Worm (Caenorhabditis elegans) whole organism, L4 larva: ENCODE results near the gene nhr-164.
"Not testable (repeated sequence)": the region's sequence is repeated elsewhere in the genome, so short reads cannot be mapped to it uniquely, and the experiment has no call there.

ENCODE experiments used
- D1046.2 ChIP-seq: fragments of 200-800 bp; sonication (Bioruptor generic); IDR thresholded peaks from 2 replicates; pipeline ENCODE4 v1.3.6; 2022; ENCODE audit warnings: missing genetic modification characterization, missing compliant biosample characterization
- F10B5.3 ChIP-seq: sonication (generic microtip); optimal IDR thresholded peaks from 2 replicates; lab custom pipeline; 2016; ENCODE audit warnings: mild to moderate bottlenecking, missing genetic modification characterization, missing compliant biosample characterization
- F49E8.2 ChIP-seq: sonication (generic microtip); optimal IDR thresholded peaks from 2 replicates; lab custom pipeline; 2016; ENCODE audit warnings: missing compliant biosample characterization, mild to moderate bottlenecking, missing genetic modification characterization, borderline replicate concordance
- T26A8.4 ChIP-seq: fragments of 200-800 bp; sonication (Bioruptor generic); IDR thresholded peaks from 2 replicates; pipeline ENCODE4 v1.3.6; 2022; ENCODE audit warnings: missing genetic modification characterization, missing compliant biosample characterization
- Y105C5A.15 ChIP-seq: fragments of 200-800 bp; sonication (Bioruptor generic); IDR thresholded peaks from 2 replicates; pipeline ENCODE4 v1.3.6; 2022; ENCODE audit warnings: missing genetic modification characterization, missing compliant biosample characterization
- ZK337.2 ChIP-seq: fragments of 200-800 bp; sonication (Bioruptor generic); IDR thresholded peaks from 2 replicates; pipeline ENCODE4 v1.3.6; 2022; ENCODE audit warnings: missing genetic modification reagents, missing genetic modification characterization, missing compliant biosample characterization
- aha-1 ChIP-seq: fragments of 150-350 bp; peaks from one replicate; lab custom pipeline; 2014; ENCODE audit warnings: missing biosample characterization, missing genetic modification characterization
- arid-1 ChIP-seq: fragments of 200-800 bp; sonication (Bioruptor generic); conservative IDR thresholded peaks from 2 replicates; pipeline ENCODE4 v1.3.6; 2022; ENCODE audit warnings: missing genetic modification reagents, missing genetic modification characterization, missing compliant biosample characterization
- attf-4 ChIP-seq: sonication (generic microtip); optimal IDR thresholded peaks from 3 replicates; lab custom pipeline; 2017; ENCODE audit warnings: missing biosample characterization, missing genetic modification characterization
- ceh-20 ChIP-seq: fragments of 200-800 bp; sonication (Bioruptor generic); IDR thresholded peaks from 2 replicates; pipeline ENCODE4 v1.3.6; 2022; ENCODE audit warnings: missing genetic modification reagents, missing genetic modification characterization, missing compliant biosample characterization
- ceh-32 ChIP-seq: sonication (generic microtip); optimal IDR thresholded peaks from 2 replicates; lab custom pipeline; 2016; ENCODE audit warnings: mild to moderate bottlenecking, missing genetic modification characterization, missing compliant biosample characterization; ENCODE audit not compliant: poor library complexity
- ceh-44 ChIP-seq: fragments of 200-800 bp; sonication (Bioruptor generic); IDR thresholded peaks from 2 replicates; pipeline ENCODE4 v1.3.6; 2022; ENCODE audit warnings: missing genetic modification reagents, missing genetic modification characterization, missing compliant biosample characterization
- daf-12 ChIP-seq: fragments of 150-350 bp; optimal IDR thresholded peaks from 2 replicates; lab custom pipeline; 2014; ENCODE audit warnings: missing biosample characterization, missing genetic modification reagents, missing genetic modification characterization
- daf-19 ChIP-seq: fragments of 200-800 bp; sonication (Bioruptor generic); conservative IDR thresholded peaks from 2 replicates; pipeline ENCODE4 v1.3.6; 2022; ENCODE audit warnings: missing genetic modification characterization, missing compliant biosample characterization
- daf-8 ChIP-seq: fragments of 200-800 bp; sonication (Bioruptor generic); IDR thresholded peaks from 2 replicates; pipeline ENCODE4 v1.3.6; 2022; ENCODE audit warnings: missing genetic modification characterization, missing compliant biosample characterization
- dmd-6 ChIP-seq: fragments of 200-800 bp; sonication (Bioruptor generic); IDR thresholded peaks from 2 replicates; pipeline ENCODE4 v1.3.6; 2022; ENCODE audit warnings: missing genetic modification reagents, missing genetic modification characterization, missing compliant biosample characterization
- duxl-1 ChIP-seq: sonication (generic microtip); optimal IDR thresholded peaks from 2 replicates; lab custom pipeline; 2016; ENCODE audit warnings: mild to moderate bottlenecking, missing genetic modification characterization, moderate library complexity, missing compliant biosample characterization; ENCODE audit not compliant: poor library complexity
- fkh-10 ChIP-seq: fragments of 150-350 bp; optimal IDR thresholded peaks from 2 replicates; lab custom pipeline; 2014; ENCODE audit warnings: missing biosample characterization, missing genetic modification reagents, missing genetic modification characterization
- fos-1 ChIP-seq: fragments of 150-350 bp; optimal IDR thresholded peaks from 2 replicates; lab custom pipeline; 2014; ENCODE audit warnings: missing biosample characterization, missing genetic modification characterization
- hlh-11 ChIP-seq: fragments of 200-800 bp; sonication (Bioruptor generic); optimal IDR thresholded peaks from 2 replicates; lab custom pipeline; 2018; ENCODE audit warnings: mild to moderate bottlenecking, missing genetic modification characterization, missing compliant biosample characterization
- jun-1 ChIP-seq: fragments of 150-350 bp; optimal IDR thresholded peaks from 2 replicates; lab custom pipeline; 2014; ENCODE audit warnings: missing biosample characterization, missing genetic modification reagents, missing genetic modification characterization
- lin-15B ChIP-seq: fragments of 150-350 bp; sonication (generic microtip); optimal IDR thresholded peaks from 3 replicates; lab custom pipeline; 2014; ENCODE audit warnings: missing biosample characterization, missing genetic modification characterization
- lin-38 ChIP-seq: fragments of 200-800 bp; sonication (Bioruptor generic); IDR thresholded peaks from 2 replicates; pipeline ENCODE4 v1.3.6; 2022; ENCODE audit warnings: missing genetic modification reagents, missing genetic modification characterization, missing compliant biosample characterization
- lin-39 ChIP-seq: fragments of 150-350 bp; optimal IDR thresholded peaks from 2 replicates; lab custom pipeline; 2014; ENCODE audit warnings: missing biosample characterization, missing genetic modification reagents, missing genetic modification characterization
- lir-3 ChIP-seq: sonication (generic microtip); optimal IDR thresholded peaks from 2 replicates; lab custom pipeline; 2016; ENCODE audit warnings: mild to moderate bottlenecking, missing genetic modification characterization, missing compliant biosample characterization
- madf-5 ChIP-seq, 2 experiments: fragments of 200-800 bp; sonication (Bioruptor generic); IDR thresholded peaks; 2 replicates each; pipeline ENCODE4 v1.3.6; 2022; ENCODE audit warnings: missing compliant biosample characterization in 2 of 2, missing genetic modification characterization in 2 of 2
- madf-9 ChIP-seq: fragments of 200-800 bp; sonication (Bioruptor generic); conservative IDR thresholded peaks from 2 replicates; pipeline ENCODE4 v1.3.6; 2022; ENCODE audit warnings: missing genetic modification reagents, missing genetic modification characterization, missing compliant biosample characterization
- nhr-10 ChIP-seq: fragments of 150-350 bp; optimal IDR thresholded peaks from 2 replicates; lab custom pipeline; 2014; ENCODE audit warnings: missing biosample characterization, missing genetic modification characterization
- nhr-28 ChIP-seq: fragments of 150-350 bp; optimal IDR thresholded peaks from 2 replicates; lab custom pipeline; 2014; ENCODE audit warnings: missing biosample characterization, missing genetic modification characterization
- php-3 ChIP-seq: fragments of 200-800 bp; sonication (Bioruptor generic); IDR thresholded peaks from 2 replicates; pipeline ENCODE4 v1.3.6; 2022; ENCODE audit warnings: missing genetic modification reagents, missing genetic modification characterization, missing compliant biosample characterization
- saeg-2 ChIP-seq: fragments of 200-800 bp; sonication (Bioruptor generic); IDR thresholded peaks from 2 replicates; pipeline ENCODE4 v1.3.6; 2022; ENCODE audit warnings: missing genetic modification reagents, missing genetic modification characterization, missing compliant biosample characterization
- skn-1 ChIP-seq: fragments of 150-350 bp; optimal IDR thresholded peaks from 2 replicates; lab custom pipeline; 2014; ENCODE audit warnings: missing biosample characterization, missing genetic modification characterization
- tag-97 ChIP-seq: fragments of 200-800 bp; sonication (Bioruptor generic); IDR thresholded peaks from 2 replicates; pipeline ENCODE4 v1.3.6; 2022; ENCODE audit warnings: missing genetic modification characterization, missing compliant biosample characterization
- unc-39 ChIP-seq: sonication (generic microtip); optimal IDR thresholded peaks from 2 replicates; lab custom pipeline; 2017; ENCODE audit warnings: missing biosample characterization, missing genetic modification characterization
- unc-62 ChIP-seq, 3 experiments: fragments of 150-350 bp in 1 of 3; sonication (generic microtip); optimal IDR thresholded peaks in 2 of 3; peaks in 1 of 3; 1 replicate in 1 of 3; 2 replicates in 2 of 3; lab custom pipeline; 2014 to 2017; ENCODE audit warnings: missing biosample characterization in 3 of 3, missing genetic modification characterization in 3 of 3, missing genetic modification reagents in 3 of 3, missing genotype in 1 of 3
- zag-1 ChIP-seq: fragments of 150-350 bp; optimal IDR thresholded peaks from 2 replicates; lab custom pipeline; 2014; ENCODE audit warnings: missing biosample characterization, missing genetic modification characterization
- zfp-2 ChIP-seq: sonication (generic microtip); optimal IDR thresholded peaks from 2 replicates; lab custom pipeline; 2016; ENCODE audit warnings: mild to moderate bottlenecking, missing genetic modification characterization, missing compliant biosample characterization
- zip-11 ChIP-seq: fragments of 200-800 bp; sonication (Bioruptor generic); IDR thresholded peaks from 2 replicates; pipeline ENCODE4 v1.3.6; 2022; ENCODE audit warnings: missing genetic modification characterization, missing compliant biosample characterization
- ztf-11 ChIP-seq: fragments of 150-350 bp; optimal IDR thresholded peaks from 2 replicates; lab custom pipeline; 2014; ENCODE audit warnings: missing biosample characterization, missing genetic modification characterization
- ztf-7 ChIP-seq: fragments of 150-350 bp; optimal IDR thresholded peaks from 2 replicates; lab custom pipeline; 2014; ENCODE audit warnings: missing biosample characterization, missing genetic modification characterization

The nhr-164 gene

ce11 chrV:15253529-15253928, 18.0 kb upstream of the nhr-164 start, which contains the start of gene srbc-75:
Gene srbc-75, plus strand, starts transcription at chrV:15253829.
- TF ChIP-seq ztf-7 (tag; lab: Kevin White, UChicago) (no peak), aha-1 (tag; lab: Kevin White, UChicago) (peak; percentile 54)

ce11 chrV:15252082-15252481, 16.5 kb upstream of the nhr-164 start, which contains the start of gene srbc-76:
Gene srbc-76, plus strand, starts transcription at chrV:15252382.
- TF ChIP-seq nhr-10 (tag; lab: Kevin White, UChicago) (no peak), aha-1 (tag; lab: Kevin White, UChicago) (no peak), hlh-11 (no peak), zfp-2 (tag; lab: Kevin White, UChicago) (no peak), madf-5 (GFP tag; IDR thresholded peaks at IDR 0.05; lab: Robert Waterston, UW) (no peak), F49E8.2 (tag; lab: Kevin White, UChicago) (no peak), ceh-44 (GFP tag; lab: Robert Waterston, UW) (no peak), lin-15B (tag; lab: Kevin White, UChicago) (no peak), ztf-11 (tag; lab: Kevin White, UChicago) (no peak)

ce11 chrV:15250304-15250703, 14.7 kb upstream of the nhr-164 start, which contains the start of gene srd-28:
Gene srd-28, plus strand, starts transcription at chrV:15250604.
- not testable (repeated sequence) for TF ChIP-seq zag-1; php-3 (GFP tag; lab: Robert Waterston, UW); ceh-32 (tag; lab: Kevin White, UChicago)

DNA sequence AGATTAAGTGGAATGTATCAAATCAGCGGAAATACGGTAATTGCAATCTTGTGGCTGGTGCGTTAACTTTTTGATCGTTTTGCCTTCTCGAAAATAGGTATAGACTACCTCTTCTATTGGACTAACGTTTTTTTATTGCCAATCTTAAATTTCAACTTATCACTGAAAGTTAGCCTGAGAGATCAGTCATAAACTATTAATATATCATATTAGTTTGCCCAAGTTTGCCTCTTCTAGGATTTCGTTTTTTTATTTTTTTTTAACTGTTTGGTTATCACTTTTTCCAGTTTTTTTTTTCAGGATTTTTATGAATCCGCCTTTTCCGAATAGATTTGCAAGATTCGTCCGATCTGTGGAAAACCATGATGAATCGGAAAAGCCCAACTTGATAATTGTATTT, 8.9 kb upstream of the nhr-164 start, which contains the start of gene kin-30:
Gene kin-30 (plus strand): TSS at position 301 of the 400 bp plus-strand sequence.
- TF ChIP-seq ZK337.2 (no peak), zip-11 (GFP tag; lab: Robert Waterston, UW) (no peak), ceh-44 (GFP tag; lab: Robert Waterston, UW) (no peak), ceh-20 (GFP tag; lab: Robert Waterston, UW) (no peak), dmd-6 (GFP tag; lab: Robert Waterston, UW) (no peak), fos-1 (no peak), daf-19 (GFP tag; lab: Robert Waterston, UW) (no peak), T26A8.4 (GFP tag; lab: Robert Waterston, UW) (no peak), F10B5.3 (no peak), hlh-11 (no peak), lin-39 (no peak), fkh-10 (GFP tag; lab: Kevin White, UChicago) (no peak), unc-39 (no peak), lin-15B (tag; lab: Kevin White, UChicago) (no peak), saeg-2 (GFP tag; lab: Robert Waterston, UW) (no peak), D1046.2 (GFP tag; lab: Robert Waterston, UW) (no peak), Y105C5A.15 (GFP tag; lab: Robert Waterston, UW) (no peak), daf-12 (no peak)

DNA sequence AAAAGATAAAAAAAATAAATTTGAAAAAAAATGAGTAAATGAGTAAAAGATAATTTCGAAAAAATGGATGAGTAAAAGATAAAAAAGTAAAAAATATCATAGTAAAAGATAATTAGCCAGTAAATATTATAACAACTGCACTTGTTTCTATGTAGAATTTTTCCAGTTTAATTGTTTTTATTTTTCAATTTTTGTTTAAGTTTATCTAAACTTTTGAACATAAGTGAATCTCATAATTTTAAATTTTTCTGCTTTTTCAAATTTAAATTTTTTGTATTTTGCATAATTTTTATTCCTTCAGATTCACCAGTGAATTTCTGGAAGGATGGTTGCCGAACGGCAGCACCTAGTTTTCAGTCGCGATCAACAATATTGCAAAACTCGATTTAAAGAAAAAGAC, 5.7 kb upstream of the nhr-164 start, which contains the start of gene chil-12:
Gene chil-12 (plus strand): TSS at position 301 of the 400 bp plus-strand sequence.
- TF ChIP-seq fos-1 (no peak), jun-1 (no peak), daf-8 (no peak), unc-62 (GFP tag; optimal IDR thresholded peaks at IDR 0.05 in 1 of 2; lab: Kevin White, UChicago) (no peak), unc-62 (tag; optimal IDR thresholded peaks at IDR 0.05; lab: Kevin White, UChicago) (no peak), madf-9 (GFP tag; lab: Robert Waterston, UW) (no peak), lir-3 (tag; lab: Kevin White, UChicago) (no peak), skn-1 (no peak), nhr-28 (tag; lab: Kevin White, UChicago) (no peak), tag-97 (GFP tag; lab: Robert Waterston, UW) (no peak), arid-1 (GFP tag; lab: Robert Waterston, UW) (no peak), unc-39 (no peak), attf-4 (tag; lab: Kevin White, UChicago) (no peak), duxl-1 (no peak), lin-38 (GFP tag; lab: Robert Waterston, UW) (no peak)
